Worm (Caenorhabditis elegans) whole organism, L4/young adult: ENCODE data around the gene T24D3.2.

Source experiments
- W03F9.2 ChIP-seq: fragments of 150-350 bp; optimal IDR thresholded peaks from 2 replicates; lab custom pipeline; 2014; ENCODE audit warnings: missing biosample characterization, missing genetic modification characterization
- dao-5 ChIP-seq: sonication (generic microtip); optimal IDR thresholded peaks from 2 replicates; lab custom pipeline; 2016; ENCODE audit warnings: missing genotype, missing genetic modification characterization, moderate library complexity, missing compliant biosample characterization
- him-1 ChIP-seq: sonication (generic microtip); optimal IDR thresholded peaks from 2 replicates; lab custom pipeline; 2016; ENCODE audit warnings: missing genotype, missing genetic modification reagents, missing genetic modification characterization, missing compliant biosample characterization

T24D3.2 gene

DNA sequence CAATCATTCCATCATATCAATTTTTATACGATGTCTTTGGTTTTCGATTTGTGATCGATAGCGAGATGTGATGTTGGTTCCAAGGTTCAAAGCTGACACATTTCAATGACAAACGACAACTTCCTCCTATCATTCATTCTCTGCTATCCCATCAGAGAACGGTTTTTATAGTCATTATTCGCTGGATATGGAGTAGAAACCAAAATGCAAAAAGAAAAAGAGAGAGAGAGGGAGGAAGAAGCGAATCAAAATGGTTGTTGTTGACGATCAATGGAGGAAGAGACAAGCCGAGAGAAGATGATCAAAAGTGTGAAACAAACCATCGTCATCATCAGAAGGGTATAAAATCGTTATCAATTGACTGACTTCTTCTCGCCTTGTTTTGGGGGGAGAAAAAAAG lies at the start of gene T24D3.2:
T24D3.2 (plus strand) TSS at position 304 of the 400 bp plus-strand sequence.
- no peak for TF ChIP-seq W03F9.2
- no peak for TF ChIP-seq dao-5 (tag; lab: Kevin White, UChicago)
- TF ChIP-seq him-1 (tag; lab: Kevin White, UChicago) = no peak

DNA sequence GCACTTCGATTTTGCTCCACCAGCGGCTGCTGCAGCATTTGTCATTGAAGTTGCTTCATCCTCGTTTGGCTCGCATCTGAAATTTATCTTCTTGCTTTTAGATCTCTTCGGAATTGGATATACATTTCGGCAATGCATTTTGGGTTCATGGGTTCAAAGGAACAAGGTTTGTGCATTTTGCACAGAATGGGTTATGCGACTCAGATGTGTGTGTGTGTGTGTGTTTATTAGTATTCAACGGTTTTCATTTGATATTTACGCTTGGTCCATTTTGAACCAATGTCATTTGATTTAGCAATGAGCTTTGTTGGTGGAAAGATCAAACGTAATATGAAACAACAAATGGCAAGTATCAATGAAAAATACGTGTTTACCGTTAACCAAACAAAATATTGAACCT lies 49.7 kb upstream of the T24D3.2 start:
- no peak for TF ChIP-seq him-1 (tag; lab: Kevin White, UChicago)

DNA sequence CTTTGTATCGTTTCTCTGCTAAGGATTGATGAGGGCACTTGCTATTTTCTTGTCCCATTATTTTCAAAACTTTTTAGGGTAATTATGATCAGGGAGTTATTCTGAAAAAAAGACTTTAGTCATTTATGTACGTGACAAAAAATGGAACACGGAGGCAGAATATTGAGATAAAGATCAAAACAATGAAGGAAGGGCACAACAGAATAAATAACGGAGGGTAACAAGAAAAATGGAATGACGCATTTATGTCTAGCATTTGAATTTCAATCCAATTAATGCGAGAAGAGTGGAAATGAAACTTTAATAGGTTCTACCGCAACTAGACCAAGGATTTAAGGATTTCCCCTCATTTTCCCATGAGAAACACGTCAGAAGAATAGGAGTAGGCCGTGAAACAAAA lies 47.2 kb upstream of the T24D3.2 start, which contains the start of gene glb-13:
glb-13 (minus strand) TSS at position 101 of the 400 bp plus-strand sequence.
- no peak for TF ChIP-seq dao-5 (tag; lab: Kevin White, UChicago)
- no peak for TF ChIP-seq him-1 (tag; lab: Kevin White, UChicago)
- TF ChIP-seq W03F9.2 = no peak

DNA sequence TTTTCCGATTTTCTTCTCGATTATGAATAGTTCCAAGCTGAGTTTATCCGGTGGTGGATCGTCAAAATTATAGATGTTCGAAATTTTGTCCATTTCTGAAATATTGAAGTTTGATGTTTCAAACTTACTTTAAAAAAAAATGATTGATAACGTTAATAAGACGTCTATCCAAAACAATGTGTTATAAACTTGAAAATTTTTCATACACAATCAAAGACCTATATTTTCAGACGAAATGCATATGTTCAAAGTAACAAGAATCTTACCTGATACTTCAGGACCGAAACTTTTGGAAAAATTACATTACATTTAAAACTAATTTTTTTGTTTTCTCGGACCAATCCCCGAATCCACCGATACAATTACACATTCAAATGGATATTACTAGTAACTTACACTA lies 34.1 kb upstream of the T24D3.2 start, which contains the start of gene nekl-3:
nekl-3 (minus strand) TSS at position 101 of the 400 bp plus-strand sequence.
- TF ChIP-seq dao-5 (tag; lab: Kevin White, UChicago) (no peak), him-1 (tag; lab: Kevin White, UChicago) (no peak), W03F9.2 (no peak)

DNA sequence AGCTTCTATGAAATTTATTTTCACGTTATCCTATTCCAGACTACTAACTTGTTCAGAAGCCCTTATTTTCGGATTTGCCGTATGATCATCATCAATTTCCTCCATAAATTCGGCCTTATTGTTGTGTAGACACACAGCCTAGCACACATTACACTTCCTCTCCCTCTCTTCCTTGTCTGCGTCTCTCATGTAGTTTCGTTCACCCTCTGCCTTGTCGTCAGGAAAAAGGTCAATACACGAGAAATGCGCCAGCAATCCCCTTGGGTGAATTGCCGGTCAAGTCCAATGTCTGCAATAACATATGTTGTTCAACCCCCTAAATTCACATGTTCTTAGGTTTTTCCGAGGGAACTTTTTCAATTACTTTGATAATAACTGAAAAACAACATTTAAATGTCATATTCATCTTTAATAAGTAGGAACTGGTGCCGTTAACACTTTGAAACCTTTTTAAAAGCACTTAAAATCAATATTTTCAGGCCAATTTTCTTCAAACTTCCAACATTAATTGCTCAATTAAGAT lies 31.7 kb upstream of the T24D3.2 start, which contains the start of gene F17E5.2:
F17E5.2 (plus strand) TSS at position 473 of the 523 bp plus-strand sequence.
- no peak for TF ChIP-seq dao-5 (tag; lab: Kevin White, UChicago)
- TF ChIP-seq him-1 (tag; lab: Kevin White, UChicago) = peak; percentile 75
- peak; percentile 91 for TF ChIP-seq W03F9.2

DNA sequence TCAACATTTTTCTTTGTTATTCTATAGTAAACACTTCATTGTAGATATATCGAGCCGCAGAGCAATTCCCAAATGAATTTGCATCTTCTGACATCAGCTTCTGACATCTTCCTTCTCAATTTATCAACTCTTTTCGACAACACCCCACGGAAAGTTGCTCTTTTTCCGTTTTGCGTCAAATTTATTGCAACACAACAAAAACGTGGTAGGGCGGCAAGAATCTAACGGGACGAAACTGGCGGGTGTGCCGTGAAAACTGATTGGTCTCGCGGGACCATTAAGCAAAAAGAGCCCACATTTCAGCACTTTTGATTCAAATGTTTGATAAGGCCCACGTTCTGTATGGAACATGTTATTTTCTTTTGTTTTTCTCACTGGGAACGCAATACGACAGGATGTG lies 20.8 kb upstream of the T24D3.2 start:
- TF ChIP-seq dao-5 (tag; lab: Kevin White, UChicago) (no peak), him-1 (tag; lab: Kevin White, UChicago) (no peak), W03F9.2 (no peak)

DNA sequence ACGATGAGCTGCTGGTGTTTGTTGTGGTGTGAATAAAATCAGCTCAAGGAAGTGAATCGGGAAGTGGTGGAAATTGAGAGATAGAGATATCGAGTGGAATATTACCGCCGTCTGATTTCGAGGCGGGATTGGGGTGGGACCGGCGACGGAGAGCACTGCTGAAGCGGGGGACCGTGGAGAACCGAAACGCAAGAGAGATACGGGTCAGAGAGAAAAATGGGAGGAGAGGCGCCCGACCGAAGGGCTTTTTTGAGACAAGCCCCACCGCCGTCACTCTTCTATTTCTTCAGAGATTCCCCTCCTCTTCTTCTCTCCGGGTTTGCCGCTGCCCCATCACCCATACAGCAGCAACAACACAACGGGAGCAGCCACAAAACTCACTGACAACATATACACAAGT lies 19.5 kb upstream of the T24D3.2 start:
- no peak for TF ChIP-seq dao-5 (tag; lab: Kevin White, UChicago)
- TF ChIP-seq him-1 (tag; lab: Kevin White, UChicago) = no peak
- no peak for TF ChIP-seq W03F9.2

DNA sequence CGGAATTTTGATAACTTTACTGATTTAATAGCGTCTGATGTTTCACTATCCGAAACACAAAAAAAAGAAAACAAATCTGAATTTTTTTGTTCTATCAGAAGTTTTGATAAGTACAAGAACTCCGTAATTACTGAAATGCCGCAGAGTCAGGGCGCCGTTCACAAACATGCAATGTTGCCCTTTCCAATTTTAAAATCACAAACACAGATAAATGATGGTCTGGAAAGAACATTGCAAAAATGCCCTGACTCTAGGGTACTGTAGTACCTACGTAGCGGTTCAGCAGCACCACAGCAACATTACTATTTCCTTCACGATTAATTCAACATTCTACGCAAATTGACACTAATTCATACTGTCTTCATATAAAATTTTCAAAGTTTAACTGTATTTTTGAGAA lies 18.9 kb upstream of the T24D3.2 start:
- no peak for TF ChIP-seq him-1 (tag; lab: Kevin White, UChicago)
- no peak for TF ChIP-seq W03F9.2
- TF ChIP-seq dao-5 (tag; lab: Kevin White, UChicago) = no peak

DNA sequence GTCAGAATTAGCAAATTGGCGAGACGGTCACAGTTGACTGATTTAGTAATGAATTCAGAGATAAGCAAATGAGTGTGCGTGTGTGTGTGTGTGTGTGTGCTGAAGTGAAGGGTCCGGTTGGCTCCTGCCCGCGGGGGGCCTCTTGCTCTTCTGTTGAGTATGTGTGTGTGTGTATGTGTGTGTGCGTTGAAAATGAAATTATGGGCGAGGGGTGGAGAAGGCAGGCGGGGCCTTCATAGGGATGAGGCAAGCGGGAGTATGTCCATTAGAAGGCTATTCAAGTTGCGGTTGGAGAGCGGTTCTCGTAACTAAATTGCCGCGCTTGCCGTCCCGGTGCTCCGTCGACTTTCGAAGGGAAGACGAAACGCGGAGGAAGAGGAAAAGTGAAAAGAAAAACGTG lies 18.2 kb upstream of the T24D3.2 start:
- TF ChIP-seq him-1 (tag; lab: Kevin White, UChicago) (no peak), dao-5 (tag; lab: Kevin White, UChicago) (no peak), W03F9.2 (no peak)

DNA sequence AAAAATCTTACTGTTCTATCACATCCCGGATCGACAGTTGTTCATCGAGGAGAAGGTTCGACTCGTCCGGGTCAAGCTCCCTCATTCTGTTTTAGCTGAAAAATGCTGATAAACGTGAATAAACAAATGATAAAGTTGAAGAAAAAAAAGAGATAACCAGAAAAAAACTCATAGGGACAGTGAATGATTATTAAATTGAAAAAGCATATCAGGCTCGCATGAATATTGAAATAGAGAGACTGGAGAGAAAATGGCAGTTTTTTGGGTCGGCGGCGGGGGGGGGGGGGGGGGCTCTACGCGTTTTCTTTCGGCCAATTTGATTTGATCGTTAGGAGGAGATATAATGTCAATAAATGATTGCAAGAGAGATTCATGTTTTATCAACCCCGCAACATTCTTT lies 11.6 kb upstream of the T24D3.2 start, which contains the start of gene lin-2:
lin-2 (minus strand) TSS at position 101 of the 400 bp plus-strand sequence.
- TF ChIP-seq dao-5 (tag; lab: Kevin White, UChicago) = no peak
- TF ChIP-seq W03F9.2 = no peak
- no peak for TF ChIP-seq him-1 (tag; lab: Kevin White, UChicago)

DNA sequence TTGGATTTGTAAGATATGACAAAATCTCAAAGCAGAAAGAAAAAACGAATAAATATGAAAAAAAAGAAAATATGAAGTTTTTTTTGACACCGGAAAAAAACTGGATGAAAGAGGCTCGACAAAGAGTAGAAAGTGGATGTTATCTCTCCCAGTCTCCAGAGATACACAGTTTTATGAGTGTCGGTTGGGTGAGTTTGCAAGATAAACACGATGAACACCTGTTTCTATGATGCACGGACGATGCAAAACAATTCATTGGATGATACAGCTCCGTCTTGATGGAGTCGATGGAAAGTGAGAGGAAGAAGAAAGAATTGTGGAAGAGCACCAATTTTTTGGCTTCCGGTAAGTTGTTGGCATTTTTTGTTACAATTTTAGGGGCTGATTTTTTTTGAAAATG lies 9.7 kb upstream of the T24D3.2 start:
- no peak for TF ChIP-seq dao-5 (tag; lab: Kevin White, UChicago)
- no peak for TF ChIP-seq W03F9.2
- no peak for TF ChIP-seq him-1 (tag; lab: Kevin White, UChicago)

DNA sequence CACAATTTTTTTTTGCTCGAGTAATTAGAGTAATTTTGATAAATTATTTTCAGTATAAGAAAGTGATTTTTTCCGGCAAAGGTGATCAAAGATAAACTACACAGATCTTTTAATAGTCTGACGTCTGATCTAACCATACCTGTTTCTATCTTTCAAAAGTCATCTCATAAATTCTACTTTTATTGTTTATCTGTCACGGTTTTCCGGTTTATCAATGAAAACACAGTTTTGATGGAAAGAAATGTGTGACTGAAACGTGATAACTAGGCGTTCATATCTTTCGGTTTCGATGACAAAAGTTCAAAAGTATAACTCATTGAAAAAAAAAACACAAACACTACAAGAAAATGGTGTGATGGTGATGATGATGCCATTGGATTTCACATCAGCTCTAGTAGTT lies 3.0 kb upstream of the T24D3.2 start:
- TF ChIP-seq W03F9.2 (no peak), dao-5 (tag; lab: Kevin White, UChicago) (no peak), him-1 (tag; lab: Kevin White, UChicago) (no peak)

DNA sequence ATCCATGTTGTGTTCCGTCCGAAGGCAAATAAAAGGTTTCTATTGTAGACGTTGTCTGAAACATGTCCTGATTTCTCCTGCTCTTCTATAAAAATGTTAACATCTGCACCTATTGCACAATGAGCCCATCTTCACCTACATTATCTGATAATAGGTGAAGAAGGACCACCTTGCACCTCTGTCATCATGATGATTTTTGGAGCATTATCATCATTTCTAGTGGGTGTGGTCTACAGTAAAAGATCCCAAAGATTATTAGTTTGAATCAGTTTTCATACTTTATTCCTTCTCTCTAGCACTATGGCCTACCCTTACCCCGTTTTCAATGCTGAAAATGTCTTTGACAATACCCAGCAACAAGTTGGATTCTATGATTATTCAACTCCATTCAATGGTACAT lies 4.8 kb downstream of the T24D3.2 start, which contains the start of gene med-1:
med-1 (plus strand) TSS at position 301 of the 400 bp plus-strand sequence.
- TF ChIP-seq him-1 (tag; lab: Kevin White, UChicago) = no peak
- TF ChIP-seq W03F9.2 = no peak
- no peak for TF ChIP-seq dao-5 (tag; lab: Kevin White, UChicago)

DNA sequence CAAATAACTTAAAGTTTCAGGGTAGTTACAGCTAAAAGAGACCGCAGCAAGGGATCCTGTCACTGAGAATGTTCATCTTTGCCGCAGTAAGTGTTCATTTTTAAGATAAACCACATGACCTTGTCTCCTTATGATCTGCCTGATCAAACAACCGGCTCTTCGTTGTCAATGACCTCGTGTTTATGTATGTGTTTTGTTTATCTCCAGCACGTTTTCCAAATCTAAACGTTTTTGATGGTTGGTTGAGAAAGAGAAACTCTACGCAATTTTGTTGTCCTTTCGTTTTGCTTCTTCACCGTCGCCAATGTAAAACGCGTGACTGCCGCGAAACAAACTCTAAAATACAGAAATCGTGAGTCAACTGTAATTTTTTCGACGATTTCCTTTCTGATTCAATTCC lies 8.6 kb downstream of the T24D3.2 start, which contains the start of gene tsct-1:
tsct-1 (plus strand) TSS at position 12 of the 400 bp plus-strand sequence.
- TF ChIP-seq dao-5 (tag; lab: Kevin White, UChicago) (no peak), W03F9.2 (no peak), him-1 (tag; lab: Kevin White, UChicago) (no peak)

DNA sequence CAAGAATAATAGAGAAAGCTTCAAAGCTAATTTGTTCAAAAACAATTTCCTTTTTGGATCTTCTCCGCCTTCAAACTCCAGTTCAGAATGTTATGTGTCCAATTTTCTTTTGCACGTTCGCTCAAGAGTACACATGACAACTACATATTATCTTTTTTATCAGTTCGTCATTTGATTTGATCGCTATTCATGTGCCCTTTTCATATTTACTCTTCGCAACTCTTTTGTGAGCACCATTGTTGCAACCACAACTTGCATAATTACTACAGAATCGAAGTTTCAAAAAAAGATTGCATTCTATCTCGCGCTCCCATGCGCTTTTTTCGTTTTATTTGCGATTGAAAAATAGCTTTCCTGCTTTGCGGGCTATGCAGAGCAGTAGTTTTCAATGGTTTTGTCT lies 9.7 kb downstream of the T24D3.2 start:
- TF ChIP-seq him-1 (tag; lab: Kevin White, UChicago) (no peak), dao-5 (tag; lab: Kevin White, UChicago) (no peak), W03F9.2 (no peak)
